Worm (Caenorhabditis elegans) whole organism, midembryonic: ENCODE data around the gene F40G12.11.

Experiments
- T22C8.4 ChIP-seq: fragments of 200-800 bp; sonication (Bioruptor generic); IDR thresholded peaks from 2 replicates; pipeline ENCODE4 v1.3.6; 2022; ENCODE audit warnings: missing genetic modification characterization, missing compliant biosample characterization
- cog-1 ChIP-seq: sonication (generic microtip); optimal IDR thresholded peaks from 2 replicates; lab custom pipeline; 2016; ENCODE audit warnings: missing genetic modification characterization, missing compliant biosample characterization
- flt-1 ChIP-seq: fragments of 200-800 bp; sonication (Bioruptor generic); IDR thresholded peaks from 2 replicates; pipeline ENCODE4 v1.3.6; 2022; ENCODE audit warnings: missing genetic modification characterization, missing compliant biosample characterization
- klf-2 ChIP-seq: fragments of 200-800 bp; sonication (Bioruptor generic); conservative IDR thresholded peaks from 2 replicates; pipeline ENCODE4 v1.3.6; 2022; ENCODE audit warnings: missing genetic modification reagents, missing genetic modification characterization, missing compliant biosample characterization
- med-1 ChIP-seq: sonication (generic microtip); optimal IDR thresholded peaks from 2 replicates; lab custom pipeline; 2017; ENCODE audit warnings: missing genetic modification characterization, mild to moderate bottlenecking, missing compliant biosample characterization, antibody characterized with exemption, missing genetic modification reagents; ENCODE audit not compliant: insufficient read depth
- ref-1 ChIP-seq: fragments of 200-800 bp; sonication (Bioruptor generic); conservative IDR thresholded peaks from 2 replicates; pipeline ENCODE4 v1.3.6; 2022; ENCODE audit warnings: missing genetic modification reagents, missing genetic modification characterization, missing compliant biosample characterization
- ztf-23 ChIP-seq: fragments of 200-800 bp; sonication (Bioruptor generic); IDR thresholded peaks from 2 replicates; pipeline ENCODE4 v1.3.6; 2022; ENCODE audit warnings: missing genetic modification reagents, missing genetic modification characterization, missing compliant biosample characterization

ce11 chrV:14273019-14273418 is 13.0 kb upstream of the F40G12.11 start, which contains the start of gene F40G12.6:
- TF ChIP-seq flt-1 (GFP tag; lab: Robert Waterston, UW) (no peak), klf-2 (GFP tag; lab: Robert Waterston, UW) (no peak), ztf-23 (GFP tag; lab: Robert Waterston, UW) (no peak), T22C8.4 (GFP tag; lab: Robert Waterston, UW) (no peak), ref-1 (no peak), med-1 (GFP tag; lab: Kevin White, UChicago) (no peak), cog-1 (tag; lab: Kevin White, UChicago) (no peak)
